Fruit fly (Drosophila melanogaster): ENCODE results near the gene CG31937.

CG31937 gene

dm6 chr2L:1737057-1737581, 7.4 kb downstream of the CG31937 start (continued):
- TF ChIP-seq cwo (GFP tag; optimal IDR thresholded peaks at IDR 0.05) (peak; percentile 77), CG30020 (tag; optimal IDR thresholded peaks at IDR 0.05) (peak; percentile 12), wek (GFP tag; optimal IDR thresholded peaks at IDR 0.05) (no peak), CG13624 (GFP tag; optimal IDR thresholded peaks at IDR 0.05) (peak; percentile 87), sisA (GFP tag; IDR thresholded peaks at IDR 0.05) (peak; percentile 91), trem (tag; optimal IDR thresholded peaks at IDR 0.05) (peak; percentile 68), sqz (GFP tag; optimal IDR thresholded peaks at IDR 0.05) (no peak), Trl (optimal IDR thresholded peaks at IDR 0.05) (peak; percentile 80 to 90), Trl (GFP tag; optimal IDR thresholded peaks at IDR 0.05) (peak; percentile 88), Bgb (GFP tag; IDR thresholded peaks at IDR 0.05; ENCODE audit: partially characterized antibody) (0 out of 2 replicates have a peak, but pooled peaks have one; percentile 49), CG8290 (GFP tag; optimal IDR thresholded peaks at IDR 0.05) (peak; percentile 60), CG8290 (tag; optimal IDR thresholded peaks at IDR 0.05) (peak in 1 of 2 experiments; percentile 44), Poxn (GFP tag; IDR thresholded peaks at IDR 0.05) (peak; percentile 66), Bdp1 (GFP tag; optimal IDR thresholded peaks at IDR 0.05) (peak; percentile 77), MTF-1 (GFP tag; optimal IDR thresholded peaks at IDR 0.05; ENCODE audit: borderline replicate concordance) (peak; percentile 16), CG17802 (tag; optimal IDR thresholded peaks at IDR 0.05) (peak; percentile 52), Doc3 (GFP tag; IDR thresholded peaks at IDR 0.05; ENCODE audit: partially characterized antibody) (no peak), Bteb2 (GFP tag; optimal IDR thresholded peaks at IDR 0.05) (peak; percentile 87), Ptx1 (GFP tag; IDR thresholded peaks at IDR 0.05) (peak; percentile 94), CG16813 (GFP tag; IDR thresholded peaks at IDR 0.05; ENCODE audit: partially characterized antibody) (no peak), Max (GFP tag; optimal IDR thresholded peaks at IDR 0.05) (peak; percentile 85), CG3847 (GFP tag; IDR thresholded peaks at IDR 0.05) (peak; percentile 81), Scr (GFP tag; IDR thresholded peaks at IDR 0.05; ENCODE audit: partially characterized antibody) (0 out of 2 replicates have a peak, but pooled peaks have one; percentile 10), CG2889 (GFP tag; IDR thresholded peaks at IDR 0.05) (peak; percentile 79), Eip74EF (GFP tag; optimal IDR thresholded peaks at IDR 0.05) (peak in 1 of 2 experiments; percentile 84), zen2 (GFP tag; IDR thresholded peaks at IDR 0.05; ENCODE audit: partially characterized antibody) (no peak; the same call in 2 of the 3 replicates), zf30C (GFP tag; optimal IDR thresholded peaks at IDR 0.05) (no peak), CG6272 (GFP tag; IDR thresholded peaks at IDR 0.05) (peak; percentile 87), ac (GFP tag; optimal IDR thresholded peaks at IDR 0.05) (peak; percentile 8), CG12769 (tag; optimal IDR thresholded peaks at IDR 0.05) (peak; percentile 87), CG3281 (GFP tag; optimal IDR thresholded peaks at IDR 0.05) (peak; percentile 80), CG3407 (GFP tag; optimal IDR thresholded peaks at IDR 0.05) (peak; percentile 78), Taf1 (GFP tag; IDR thresholded peaks at IDR 0.05) (peak; percentile 58; the same call in 1 of the 2 replicates), tap (tag; optimal IDR thresholded peaks at IDR 0.05) (peak; percentile 39), CG16779 (GFP tag; IDR thresholded peaks at IDR 0.05) (0 out of 2 replicates have a peak, but pooled peaks have one; percentile 32), D19A (tag; optimal IDR thresholded peaks at IDR 0.05) (peak; percentile 85), gfzf (GFP tag; optimal IDR thresholded peaks at IDR 0.05) (no peak), CG3995 (GFP tag; optimal IDR thresholded peaks at IDR 0.05) (peak; percentile 48), CG8924 (tag; optimal IDR thresholded peaks at IDR 0.05) (peak; percentile 87), Opbp (GFP tag; IDR thresholded peaks at IDR 0.05; ENCODE audit: partially characterized antibody) (peak; percentile 68; the same call in 2 of the 3 replicates), CG12299 (tag; optimal IDR thresholded peaks at IDR 0.05) (peak; percentile 31), Rfx (GFP tag; IDR thresholded peaks at IDR 0.05) (peak; percentile 68), org-1 (GFP tag; optimal IDR thresholded peaks at IDR 0.05) (peak; percentile 93), pho (GFP tag; optimal IDR thresholded peaks at IDR 0.05) (peak; percentile 86), Xbp1 (GFP tag; optimal IDR thresholded peaks at IDR 0.05) (peak; percentile 92), ATbp (GFP tag; optimal IDR thresholded peaks at IDR 0.05) (peak; percentile 92), sug (tag; optimal IDR thresholded peaks at IDR 0.05) (no peak), CG1529 (GFP tag; optimal IDR thresholded peaks at IDR 0.05) (peak; percentile 85), toy (GFP tag; IDR thresholded peaks at IDR 0.05) (peak; percentile 54)

Measured in whole organism, embryonic.